Worm (Caenorhabditis elegans) whole organism, L3 larva: ENCODE measurements around the gene oma-2.

ENCODE experiments used
- R02D3.7 ChIP-seq: fragments of 150-350 bp; optimal IDR thresholded peaks from 2 replicates; lab custom pipeline; 2014; ENCODE audit warnings: missing biosample characterization, missing genetic modification characterization
- ZK546.5 ChIP-seq: sonication (generic microtip); optimal IDR thresholded peaks from 2 replicates; lab custom pipeline; 2017; ENCODE audit warnings: missing biosample characterization, missing genetic modification characterization
- aly-2 ChIP-seq: fragments of 150-350 bp; optimal IDR thresholded peaks from 2 replicates; lab custom pipeline; 2014; ENCODE audit warnings: missing biosample characterization, missing genetic modification characterization
- ama-1 ChIP-seq: fragments of 150-350 bp; optimal IDR thresholded peaks from 2 replicates; lab custom pipeline; 2018
- ceh-28 ChIP-seq: fragments of 150-350 bp; optimal IDR thresholded peaks from 2 replicates; lab custom pipeline; 2014; ENCODE audit warnings: missing biosample characterization, missing genetic modification reagents, missing genetic modification characterization
- ceh-82 ChIP-seq: fragments of 150-350 bp; optimal IDR thresholded peaks from 2 replicates; lab custom pipeline; 2014; ENCODE audit warnings: missing biosample characterization, missing genetic modification characterization
- ceh-9 ChIP-seq: sonication (generic microtip); optimal IDR thresholded peaks from 2 replicates; lab custom pipeline; 2018; ENCODE audit warnings: missing biosample characterization, missing genetic modification characterization
- daf-12 ChIP-seq: fragments of 150-350 bp; optimal IDR thresholded peaks from 2 replicates; lab custom pipeline; 2014; ENCODE audit warnings: missing biosample characterization, missing genetic modification reagents, missing genetic modification characterization
- egl-27 ChIP-seq: sonication (generic microtip); optimal IDR thresholded peaks from 4 replicates; lab custom pipeline; 2017; ENCODE audit warnings: missing biosample characterization, missing genetic modification reagents, missing genetic modification characterization
- egl-5 ChIP-seq: fragments of 150-350 bp; optimal IDR thresholded peaks from 2 replicates; lab custom pipeline; 2017; ENCODE audit warnings: missing biosample characterization, missing genetic modification reagents, missing genetic modification characterization, inconsistent platforms
- elt-2 ChIP-seq: sonication (generic microtip); optimal IDR thresholded peaks from 2 replicates; lab custom pipeline; 2016; ENCODE audit warnings: missing genetic modification reagents, mild to moderate bottlenecking, missing genetic modification characterization, missing compliant biosample characterization
- elt-3 ChIP-seq, 3 experiments: fragments of 150-350 bp in 1 of 3; sonication (generic microtip) in 2 of 3; optimal IDR thresholded peaks; 2 replicates in 2 of 3; 4 replicates in 1 of 3; lab custom pipeline; 2014 to 2017; ENCODE audit warnings: missing biosample characterization in 3 of 3, missing genetic modification characterization in 3 of 3
- eor-1 ChIP-seq, 2 experiments: fragments of 150-350 bp; optimal IDR thresholded peaks; 2 replicates each; lab custom pipeline; 2014 to 2018; ENCODE audit warnings: missing biosample characterization in 2 of 2, missing genetic modification characterization in 2 of 2
- fkh-10 ChIP-seq: sonication (generic microtip); optimal IDR thresholded peaks from 2 replicates; lab custom pipeline; 2017; ENCODE audit warnings: missing biosample characterization, missing genetic modification reagents, missing genetic modification characterization
- fkh-2 ChIP-seq: fragments of 150-350 bp; optimal IDR thresholded peaks from 2 replicates; lab custom pipeline; 2014; ENCODE audit warnings: missing biosample characterization, missing genetic modification reagents, missing genetic modification characterization
- fos-1 ChIP-seq: fragments of 150-350 bp; optimal IDR thresholded peaks from 2 replicates; lab custom pipeline; 2014; ENCODE audit warnings: missing biosample characterization, missing genetic modification characterization
- hmg-11 ChIP-seq: sonication (generic microtip); optimal IDR thresholded peaks from 2 replicates; lab custom pipeline; 2016; ENCODE audit warnings: missing genetic modification characterization, missing compliant biosample characterization
- lin-15B ChIP-seq: fragments of 150-350 bp; optimal IDR thresholded peaks from 2 replicates; lab custom pipeline; 2014; ENCODE audit warnings: missing biosample characterization, missing genetic modification characterization
- lin-39 ChIP-seq: fragments of 150-350 bp; optimal IDR thresholded peaks from 2 replicates; lab custom pipeline; 2018; ENCODE audit warnings: missing biosample characterization, missing genetic modification reagents, missing genetic modification characterization
- lsy-12 ChIP-seq: sonication (generic microtip); optimal IDR thresholded peaks from 2 replicates; lab custom pipeline; 2016; ENCODE audit warnings: mild to moderate bottlenecking, missing genetic modification characterization, missing compliant biosample characterization
- mdl-1 ChIP-seq: fragments of 150-350 bp; optimal IDR thresholded peaks from 2 replicates; lab custom pipeline; 2014; ENCODE audit warnings: missing biosample characterization, missing genetic modification characterization
- mml-1 ChIP-seq: fragments of 150-350 bp; sonication (generic microtip); optimal IDR thresholded peaks from 3 replicates; lab custom pipeline; 2014; ENCODE audit warnings: missing biosample characterization, missing genetic modification characterization
- nfya-1 ChIP-seq: sonication (generic microtip); optimal IDR thresholded peaks from 2 replicates; lab custom pipeline; 2017; ENCODE audit warnings: missing genetic modification characterization, mild to moderate bottlenecking, missing compliant biosample characterization, antibody characterized with exemption, moderate library complexity; ENCODE audit not compliant: insufficient read depth
- nhr-11 ChIP-seq: fragments of 150-350 bp; optimal IDR thresholded peaks from 2 replicates; lab custom pipeline; 2014; ENCODE audit warnings: missing biosample characterization, missing genetic modification characterization
- nhr-12 ChIP-seq: fragments of 150-350 bp; optimal IDR thresholded peaks from 2 replicates; lab custom pipeline; 2014; ENCODE audit warnings: missing biosample characterization, missing genetic modification characterization
- nhr-23 ChIP-seq: fragments of 150-350 bp; optimal IDR thresholded peaks from 2 replicates; lab custom pipeline; 2014; ENCODE audit warnings: missing biosample characterization, missing genetic modification reagents, missing genetic modification characterization
- nhr-237 ChIP-seq: fragments of 150-350 bp; optimal IDR thresholded peaks from 2 replicates; lab custom pipeline; 2014; ENCODE audit warnings: missing biosample characterization, missing genetic modification characterization
- nhr-25 ChIP-seq: sonication (generic microtip); optimal IDR thresholded peaks from 2 replicates; lab custom pipeline; 2017; ENCODE audit warnings: missing biosample characterization, missing genetic modification characterization
- nhr-43 ChIP-seq: sonication (generic microtip); optimal IDR thresholded peaks from 2 replicates; lab custom pipeline; 2016; ENCODE audit warnings: mild to moderate bottlenecking, missing genetic modification characterization, missing compliant biosample characterization; ENCODE audit not compliant: poor library complexity, severe bottlenecking
- nhr-67 ChIP-seq: fragments of 150-350 bp; optimal IDR thresholded peaks from 2 replicates; lab custom pipeline; 2014; ENCODE audit warnings: missing biosample characterization, missing genetic modification characterization
- nhr-76 ChIP-seq: fragments of 150-350 bp; sonication (generic microtip); optimal IDR thresholded peaks from 5 replicates; lab custom pipeline; 2014; ENCODE audit warnings: missing biosample characterization, missing genetic modification characterization
- nhr-77 ChIP-seq: fragments of 150-350 bp; optimal IDR thresholded peaks from 2 replicates; lab custom pipeline; 2014; ENCODE audit warnings: missing biosample characterization, missing genetic modification characterization
- pha-4 ChIP-seq: fragments of 150-350 bp; optimal IDR thresholded peaks from 2 replicates; lab custom pipeline; 2014; ENCODE audit warnings: missing biosample characterization, missing genetic modification reagents, missing genetic modification characterization
- pqm-1 ChIP-seq: fragments of 150-350 bp; optimal IDR thresholded peaks from 2 replicates; lab custom pipeline; 2017; ENCODE audit warnings: missing biosample characterization, missing genetic modification characterization, inconsistent platforms
- sea-2 ChIP-seq: fragments of 150-350 bp; sonication (generic microtip); optimal IDR thresholded peaks from 4 replicates; lab custom pipeline; 2014; ENCODE audit warnings: missing biosample characterization, missing genetic modification reagents, missing genetic modification characterization
- skn-1 ChIP-seq: fragments of 150-350 bp; optimal IDR thresholded peaks from 2 replicates; lab custom pipeline; 2014; ENCODE audit warnings: missing biosample characterization, missing genetic modification characterization
- snpc-4 ChIP-seq: fragments of 150-350 bp; optimal IDR thresholded peaks from 2 replicates; lab custom pipeline; 2014; ENCODE audit warnings: missing biosample characterization, missing genetic modification characterization
- tbx-2 ChIP-seq: sonication (generic microtip); optimal IDR thresholded peaks from 2 replicates; lab custom pipeline; 2016; ENCODE audit warnings: mild to moderate bottlenecking, missing genetic modification characterization, missing compliant biosample characterization
- unc-62 ChIP-seq: fragments of 150-350 bp; sonication (generic microtip); optimal IDR thresholded peaks from 4 replicates; lab custom pipeline; 2014; ENCODE audit warnings: missing biosample characterization, missing genetic modification reagents, missing genetic modification characterization
- ztf-11 ChIP-seq: fragments of 150-350 bp; optimal IDR thresholded peaks from 2 replicates; lab custom pipeline; 2014; ENCODE audit warnings: missing biosample characterization, missing genetic modification characterization
- ztf-4 ChIP-seq: fragments of 150-350 bp; optimal IDR thresholded peaks from 2 replicates; lab custom pipeline; 2014; ENCODE audit warnings: missing biosample characterization, missing genetic modification characterization

The oma-2 gene

DNA sequence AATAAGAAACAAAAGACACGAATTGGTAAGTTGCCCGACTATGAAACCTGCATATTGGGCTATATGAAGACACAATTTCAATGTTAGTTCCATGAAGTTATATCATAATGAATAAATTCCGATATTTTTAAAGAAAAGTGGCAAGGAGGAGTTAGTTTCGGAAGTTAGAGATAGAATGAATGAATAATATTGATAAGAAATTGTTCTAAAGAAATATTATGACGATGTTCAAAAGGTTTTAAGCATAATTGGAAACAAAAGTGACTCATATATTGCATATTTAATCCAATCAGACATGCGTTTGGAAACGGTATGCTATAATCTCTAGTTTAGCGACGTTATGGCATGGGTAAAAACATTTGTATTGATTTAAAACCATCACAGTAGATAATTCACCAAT is 40.4 kb downstream of the oma-2 start, which contains the start of gene str-143:
Gene str-143, minus strand, starts transcription at position 101 of the 400 bp plus-strand sequence.
- TF ChIP-seq hmg-11 (no peak), tbx-2 (tag; lab: Kevin White, UChicago) (no peak), nhr-67 (tag; lab: Kevin White, UChicago) (no peak), aly-2 (tag; lab: Kevin White, UChicago) (no peak), egl-5 (tag; lab: Kevin White, UChicago) (no peak), elt-2 (no peak)

DNA sequence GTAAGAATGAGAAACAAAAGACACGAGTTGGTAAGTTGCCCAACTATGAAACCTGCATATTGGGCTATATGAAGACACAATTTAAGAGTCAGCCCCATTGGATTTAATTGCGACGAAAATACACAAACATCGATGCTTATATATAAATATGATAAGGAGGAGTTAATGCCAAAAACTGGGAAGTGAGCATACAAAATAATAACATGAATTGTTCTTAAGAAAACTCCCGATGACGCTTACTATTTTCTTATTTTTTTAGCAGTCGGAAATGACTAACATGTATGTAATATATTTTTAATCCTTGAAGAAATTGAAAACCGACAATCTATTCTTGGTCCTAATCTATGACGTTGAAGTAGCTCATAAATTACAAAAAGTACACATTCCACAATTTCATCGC is 42.8 kb downstream of the oma-2 start, which contains the start of gene str-144:
Gene str-144, minus strand, starts transcription at position 101 of the 400 bp plus-strand sequence.
- no peak for TF ChIP-seq ama-1 (lab: Kevin White, UChicago)
- TF ChIP-seq mdl-1 (tag; lab: Kevin White, UChicago): no peak
- TF ChIP-seq nhr-67 (tag; lab: Kevin White, UChicago): no peak
- TF ChIP-seq hmg-11: no peak
- no peak for TF ChIP-seq ceh-82 (tag; lab: Kevin White, UChicago)
- TF ChIP-seq ceh-9: no peak
- TF ChIP-seq nhr-237: no peak
- TF ChIP-seq fos-1 (tag; lab: Kevin White, UChicago): no peak
- no peak for TF ChIP-seq lin-39 (tag; lab: Kevin White, UChicago)
- TF ChIP-seq lin-15B (tag; lab: Kevin White, UChicago): no peak
- TF ChIP-seq skn-1: no peak
- TF ChIP-seq elt-2: no peak
- no peak for TF ChIP-seq unc-62
- TF ChIP-seq mml-1 (tag; lab: Kevin White, UChicago): no peak
- TF ChIP-seq nhr-12: no peak

DNA sequence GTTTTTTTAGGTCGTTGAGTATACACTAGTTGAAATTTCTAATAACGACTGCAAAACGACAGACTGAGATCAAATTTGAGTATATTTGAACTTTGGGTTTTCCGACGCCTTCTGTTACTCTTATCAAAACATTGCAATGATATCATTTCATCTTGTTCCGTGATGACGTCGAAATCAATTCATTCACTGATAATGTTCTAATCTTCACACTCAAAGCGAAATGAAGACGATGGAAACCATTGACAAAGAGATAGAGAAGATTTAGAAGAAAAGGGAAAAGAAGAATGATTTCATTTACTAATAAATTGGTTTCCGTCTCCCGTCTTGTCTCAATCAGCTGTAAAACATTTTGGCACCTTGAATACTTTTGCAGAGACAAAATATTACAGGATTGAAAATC is 43.9 kb downstream of the oma-2 start:
- TF ChIP-seq fos-1 (tag; lab: Kevin White, UChicago) (no peak), nhr-67 (tag; lab: Kevin White, UChicago) (no peak), lin-15B (tag; lab: Kevin White, UChicago) (no peak), eor-1 (tag; optimal IDR thresholded peaks at IDR 0.05; lab: Kevin White, UChicago) (no peak), elt-2 (no peak), daf-12 (tag; lab: Kevin White, UChicago) (no peak), fkh-10 (GFP tag; lab: Kevin White, UChicago) (no peak), mml-1 (tag; lab: Kevin White, UChicago) (no peak), ztf-11 (tag; lab: Kevin White, UChicago) (no peak), nhr-25 (tag; lab: Kevin White, UChicago) (peak; percentile 26), nhr-43 (peak; percentile 48), ceh-28 (peak; percentile 40), elt-3 (tag; optimal IDR thresholded peaks at IDR 0.05; lab: Kevin White, UChicago) (peak; percentile 36 to 82 (median 53)), pqm-1 (tag; lab: Kevin White, UChicago) (no peak), fkh-2 (tag; lab: Kevin White, UChicago) (no peak), nfya-1 (tag; lab: Kevin White, UChicago) (no peak), pha-4 (tag; lab: Kevin White, UChicago) (no peak), sea-2 (GFP tag; lab: Kevin White, UChicago) (no peak), mdl-1 (tag; lab: Kevin White, UChicago) (no peak), ceh-9 (no peak), nhr-237 (no peak), ztf-4 (tag; lab: Kevin White, UChicago) (no peak), egl-27 (peak; percentile 39), R02D3.7 (tag; lab: Kevin White, UChicago) (no peak), nhr-23 (peak; percentile 62), hmg-11 (no peak), nhr-77 (tag; lab: Kevin White, UChicago) (no peak), nhr-12 (no peak), nhr-11 (tag; lab: Kevin White, UChicago) (no peak), ZK546.5 (tag; lab: Kevin White, UChicago) (no peak), lin-39 (tag; lab: Kevin White, UChicago) (no peak), nhr-76 (tag; lab: Kevin White, UChicago) (no peak), lsy-12 (tag; lab: Kevin White, UChicago) (no peak), skn-1 (no peak), tbx-2 (tag; lab: Kevin White, UChicago) (no peak), ceh-82 (tag; lab: Kevin White, UChicago) (no peak), snpc-4 (tag; lab: Kevin White, UChicago) (no peak)
